Fruit fly (Drosophila melanogaster): ENCODE data around the gene CG33158.

The CG33158 gene

dm6 chr3L:16474130-16474529 lies 54.7 kb downstream of the CG33158 start (continued):
- TF ChIP-seq CG8632 (GFP tag; optimal IDR thresholded peaks at IDR 0.05): no peak
- no peak for TF ChIP-seq fkh (GFP tag; optimal IDR thresholded peaks at IDR 0.05)
- no peak for TF ChIP-seq achi (GFP tag; optimal IDR thresholded peaks at IDR 0.05)
- TF ChIP-seq Ets21C (GFP tag; optimal IDR thresholded peaks at IDR 0.05): no peak
- TF ChIP-seq CG11294 (GFP tag; IDR thresholded peaks at IDR 0.05): no peak
- no peak for TF ChIP-seq ss (GFP tag; optimal IDR thresholded peaks at IDR 0.05)
- TF ChIP-seq CG16779 (tag; optimal IDR thresholded peaks at IDR 0.05): no peak
- no peak for TF ChIP-seq CG31627 (GFP tag; optimal IDR thresholded peaks at IDR 0.05)
- TF ChIP-seq pdm3 (GFP tag; optimal IDR thresholded peaks at IDR 0.05): no peak
- TF ChIP-seq Smox (GFP tag; optimal IDR thresholded peaks at IDR 0.05): peak; percentile 9
- TF ChIP-seq CG11762 (GFP tag; optimal IDR thresholded peaks at IDR 0.05; ENCODE audit: insufficient read depth): no peak
- no peak for TF ChIP-seq CG6163 (GFP tag; IDR thresholded peaks at IDR 0.05)

- no peak for TF ChIP-seq Gug (GFP tag; IDR thresholded peaks at IDR 0.05)
- TF ChIP-seq CG6854 (GFP tag; optimal IDR thresholded peaks at IDR 0.05): no peak
- no peak for TF ChIP-seq CG11762 (GFP tag; optimal IDR thresholded peaks at IDR 0.05; ENCODE audit: insufficient read depth)
- no peak for TF ChIP-seq CG7368 (GFP tag; optimal IDR thresholded peaks at IDR 0.05)
- no peak for TF ChIP-seq eg (GFP tag; IDR thresholded peaks at IDR 0.05)
- TF ChIP-seq dsx (GFP tag; optimal IDR thresholded peaks at IDR 0.05; ENCODE audit: poor library complexity, severe bottlenecking): no peak
- no peak for TF ChIP-seq fd59A (GFP tag; optimal IDR thresholded peaks at IDR 0.05)
- no peak for TF ChIP-seq CG8319 (GFP tag; optimal IDR thresholded peaks at IDR 0.05)
- no peak for TF ChIP-seq CG1621 (tag; optimal IDR thresholded peaks at IDR 0.05)
- no peak for TF ChIP-seq CG11294 (GFP tag; IDR thresholded peaks at IDR 0.05)
- no peak for TF ChIP-seq CG6792 (GFP tag; optimal IDR thresholded peaks at IDR 0.05)
- TF ChIP-seq CG9139 (GFP tag; optimal IDR thresholded peaks at IDR 0.05): no peak
- no peak for TF ChIP-seq CG3032 (tag; optimal IDR thresholded peaks at IDR 0.05)
- no peak for TF ChIP-seq CG8632 (GFP tag; optimal IDR thresholded peaks at IDR 0.05)
- no peak for TF ChIP-seq cyc (GFP tag; optimal IDR thresholded peaks at IDR 0.05)
Observed at dm6 chr3L:16475518-16476126, 56.2 kb downstream of the CG33158 start.

DNA sequence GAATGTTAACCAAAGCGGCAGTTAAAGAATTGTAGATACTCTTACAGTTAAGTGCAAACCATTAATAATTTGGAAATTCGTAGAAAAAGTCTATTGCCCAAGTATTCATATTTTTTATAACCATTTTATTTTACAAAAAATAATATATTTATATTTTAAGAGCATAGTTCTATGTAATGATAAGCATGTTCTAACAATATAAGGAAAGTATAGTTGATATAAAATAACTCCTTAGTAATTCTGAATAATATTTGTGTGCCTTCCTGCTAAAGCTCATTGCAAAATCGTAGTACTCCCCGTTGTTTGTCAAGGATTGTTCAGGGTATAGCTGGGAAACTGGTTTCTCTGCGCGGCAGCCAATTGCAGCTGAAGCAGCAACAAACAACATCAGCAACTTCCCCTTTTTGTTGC lies 57.3 kb downstream of the CG33158 start:
- TF ChIP-seq CG11762 (GFP tag; optimal IDR thresholded peaks at IDR 0.05; ENCODE audit: insufficient read depth) (peak; percentile 79), fkh (GFP tag; optimal IDR thresholded peaks at IDR 0.05) (no peak), Ets96B (tag; optimal IDR thresholded peaks at IDR 0.05) (peak; percentile 90), Lpt (GFP tag; optimal IDR thresholded peaks at IDR 0.05) (peak; percentile 67), CG7368 (GFP tag; optimal IDR thresholded peaks at IDR 0.05) (peak; percentile 69), CG10631 (GFP tag; optimal IDR thresholded peaks at IDR 0.05) (peak; percentile 89), CG8319 (GFP tag; optimal IDR thresholded peaks at IDR 0.05) (peak; percentile 73), Gug (GFP tag; IDR thresholded peaks at IDR 0.05) (no peak; the same call in 1 of the 2 replicates), Hr4 (GFP tag; optimal IDR thresholded peaks at IDR 0.05) (peak; percentile 57), Met (GFP tag; optimal IDR thresholded peaks at IDR 0.05) (peak; percentile 62), Eip75B (GFP tag; optimal IDR thresholded peaks at IDR 0.05) (peak; percentile 28), Ets21C (GFP tag; optimal IDR thresholded peaks at IDR 0.05) (peak; percentile 11), Sox102F (GFP tag; optimal IDR thresholded peaks at IDR 0.05) (peak; percentile 58), Eip78C (GFP tag) (peak; percentile 95), CG3919 (GFP tag; optimal IDR thresholded peaks at IDR 0.05) (peak; percentile 84), net (GFP tag; optimal IDR thresholded peaks at IDR 0.05) (peak; percentile 71), CG6808 (GFP tag; optimal IDR thresholded peaks at IDR 0.05) (peak; percentile 88), CG34406 (GFP tag; optimal IDR thresholded peaks at IDR 0.05) (peak; percentile 87), CG6792 (GFP tag; optimal IDR thresholded peaks at IDR 0.05) (peak; percentile 85), CG32006 (GFP tag; optimal IDR thresholded peaks at IDR 0.05) (peak; percentile 93), OdsH (GFP tag; optimal IDR thresholded peaks at IDR 0.05) (peak; percentile 88), topi (GFP tag; optimal IDR thresholded peaks at IDR 0.05) (peak; percentile 71), svp (GFP tag) (peak; percentile 84), esn (GFP tag; optimal IDR thresholded peaks at IDR 0.05) (peak; percentile 79), eg (GFP tag; IDR thresholded peaks at IDR 0.05) (no peak), lz (GFP tag; optimal IDR thresholded peaks at IDR 0.05) (peak; percentile 45), CG6163 (GFP tag; IDR thresholded peaks at IDR 0.05) (peak; percentile 54; the same call in 2 of the 3 replicates), CG11902 (GFP tag; optimal IDR thresholded peaks at IDR 0.05) (peak; percentile 65), achi (GFP tag; optimal IDR thresholded peaks at IDR 0.05) (peak; percentile 87), CG6854 (GFP tag; optimal IDR thresholded peaks at IDR 0.05) (peak; percentile 50), CG1621 (tag; optimal IDR thresholded peaks at IDR 0.05) (peak; percentile 60), CG31627 (GFP tag; optimal IDR thresholded peaks at IDR 0.05) (peak; percentile 38), Eip93F (GFP tag; optimal IDR thresholded peaks at IDR 0.05) (no peak), spab (GFP tag; optimal IDR thresholded peaks at IDR 0.05) (peak; percentile 87), fd85E (GFP tag; optimal IDR thresholded peaks at IDR 0.05) (peak; percentile 24)
